Fruit fly (Drosophila melanogaster): Measurements from ENCODE around the gene CG2924.

Gene CG2924

dm6 chrX:2298708-2299370 is 28.3 kb upstream of the CG2924 start (continued):
- TF ChIP-seq MESR4 (GFP tag; optimal IDR thresholded peaks at IDR 0.05) (peak; percentile 25), CG1024 (GFP tag; IDR thresholded peaks at IDR 0.05) (peak; percentile 76), Oli (tag; optimal IDR thresholded peaks at IDR 0.05) (peak; percentile 75), CG7372 (GFP tag; IDR thresholded peaks at IDR 0.05) (peak; percentile 47; the same call in 1 of the 2 replicates), Sry-β (GFP tag; optimal IDR thresholded peaks at IDR 0.05) (peak; percentile 26), CG17328 (GFP tag; IDR thresholded peaks at IDR 0.05) (peak; percentile 94), chn (GFP tag; optimal IDR thresholded peaks at IDR 0.05) (peak; percentile 80), CG1832 (GFP tag; optimal IDR thresholded peaks at IDR 0.05) (no peak), jigr1 (GFP tag; IDR thresholded peaks at IDR 0.05) (0 out of 3 replicates have a peak, but pooled peaks have one; percentile 13), Taf1 (GFP tag; IDR thresholded peaks at IDR 0.05) (no peak), schlank (tag; optimal IDR thresholded peaks at IDR 0.05) (peak; percentile 3), wor (GFP tag; IDR thresholded peaks at IDR 0.05) (peak; percentile 68), lov (optimal IDR thresholded peaks at IDR 0.05) (no peak), lov (GFP tag; IDR thresholded peaks at IDR 0.05) (peak; percentile 91), psq (GFP tag; optimal IDR thresholded peaks at IDR 0.05) (peak; percentile 40), CG17612 (GFP tag; IDR thresholded peaks at IDR 0.05) (0 out of 2 replicates have a peak, but pooled peaks have one; percentile 34), fd96Cb (tag; optimal IDR thresholded peaks at IDR 0.05) (peak; percentile 79), gcm (GFP tag; optimal IDR thresholded peaks at IDR 0.05) (peak; percentile 89), CG15073 (GFP tag; optimal IDR thresholded peaks at IDR 0.05) (peak; percentile 42), so (GFP tag; IDR thresholded peaks at IDR 0.05) (peak; percentile 88), CG11696 (GFP tag; IDR thresholded peaks at IDR 0.05) (peak; percentile 26; the same call in 1 of the 2 replicates), CG14667 (GFP tag; IDR thresholded peaks at IDR 0.05) (peak; percentile 41; the same call in 1 of the 2 replicates), CG7987 (GFP tag; optimal IDR thresholded peaks at IDR 0.05) (peak; percentile 69), zfh2 (GFP tag; optimal IDR thresholded peaks at IDR 0.05) (no peak), al (GFP tag; IDR thresholded peaks at IDR 0.05) (no peak), chm (GFP tag; IDR thresholded peaks at IDR 0.05) (peak; percentile 97), CG3065 (GFP tag; optimal IDR thresholded peaks at IDR 0.05) (peak; percentile 65), CG30431 (GFP tag; optimal IDR thresholded peaks at IDR 0.05) (peak; percentile 82), CG2678 (tag; optimal IDR thresholded peaks at IDR 0.05) (peak; percentile 74), pita (GFP tag; optimal IDR thresholded peaks at IDR 0.05) (no peak), sqz (GFP tag; optimal IDR thresholded peaks at IDR 0.05) (peak; percentile 52), eyg (GFP tag; optimal IDR thresholded peaks at IDR 0.05) (peak; percentile 53), Neu2 (GFP tag; optimal IDR thresholded peaks at IDR 0.05; ENCODE audit: borderline replicate concordance) (no peak), CG6254 (GFP tag; optimal IDR thresholded peaks at IDR 0.05) (peak; percentile 72), unc-4 (GFP tag; IDR thresholded peaks at IDR 0.05; ENCODE audit: partially characterized antibody) (no peak), ERR (GFP tag; optimal IDR thresholded peaks at IDR 0.05) (peak; percentile 45), CG6689 (GFP tag; IDR thresholded peaks at IDR 0.05) (peak; percentile 90), CG2875 (GFP tag; optimal IDR thresholded peaks at IDR 0.05) (peak; percentile 77), ind (GFP tag; optimal IDR thresholded peaks at IDR 0.05) (peak; percentile 65), CG1233 (GFP tag; optimal IDR thresholded peaks at IDR 0.05) (peak; percentile 60), caup (GFP tag; optimal IDR thresholded peaks at IDR 0.05; ENCODE audit: severe bottlenecking) (peak; percentile 27), sr (GFP tag; IDR thresholded peaks at IDR 0.05) (peak; percentile 70; the same call in 2 of the 3 replicates), ken (GFP tag; IDR thresholded peaks at IDR 0.05) (peak; percentile 88), CG33557 (GFP tag; optimal IDR thresholded peaks at IDR 0.05) (peak; percentile 78), shn (GFP tag; optimal IDR thresholded peaks at IDR 0.05) (peak; percentile 75), CG11398 (GFP tag; optimal IDR thresholded peaks at IDR 0.05) (peak; percentile 71), CG4282 (GFP tag; optimal IDR thresholded peaks at IDR 0.05) (no peak), mam (GFP tag; optimal IDR thresholded peaks at IDR 0.05) (peak; percentile 61), zen (tag; optimal IDR thresholded peaks at IDR 0.05) (peak; percentile 89), CG18619 (GFP tag; optimal IDR thresholded peaks at IDR 0.05) (peak; percentile 47)

Measured in whole organism, embryonic.